Fruit fly (Drosophila melanogaster) whole organism, embryonic: ENCODE data around the gene DZIP1.

Experiments
- Ada2b ChIP-seq: fragments of 200-800 bp; sonication (Bioruptor generic); IDR thresholded peaks from 2 replicates; pipeline ENCODE4 v1.3.6; 2022; ENCODE audit warnings: missing biosample characterization, missing genetic modification characterization
- Atf6 ChIP-seq: fragments of 200-800 bp; sonication (Bioruptor generic); IDR thresholded peaks from 2 replicates; pipeline ENCODE4 v1.3.6; 2022; ENCODE audit warnings: missing biosample characterization, missing genetic modification characterization
- BtbVII ChIP-seq: fragments of 200-800 bp; sonication (Bioruptor generic); optimal IDR thresholded peaks from 3 replicates; lab custom pipeline; 2017; ENCODE audit warnings: missing biosample characterization, mild to moderate bottlenecking, missing genetic modification characterization
- Bteb2 ChIP-seq: fragments of 200-800 bp; sonication (Bioruptor generic); optimal IDR thresholded peaks from 2 replicates; lab custom pipeline; 2016; ENCODE audit warnings: missing biosample characterization, missing genetic modification characterization
- CG10431 ChIP-seq: fragments of 200-800 bp; sonication (Bioruptor generic); optimal IDR thresholded peaks from 3 replicates; lab custom pipeline; 2018; ENCODE audit warnings: missing biosample characterization, mild to moderate bottlenecking, missing genetic modification characterization
- CG10654 ChIP-seq: fragments of 200-800 bp; sonication (Bioruptor generic); optimal IDR thresholded peaks from 2 replicates; lab custom pipeline; 2016; ENCODE audit warnings: missing biosample characterization, missing genetic modification characterization
- CG11695 ChIP-seq: fragments of 200-800 bp; sonication (Bioruptor generic); IDR thresholded peaks from 3 replicates; pipeline ENCODE4 v1.3.6; 2022; ENCODE audit warnings: missing biosample characterization, missing genetic modification characterization
- CG12236 ChIP-seq: fragments of 200-800 bp; sonication (Bioruptor generic); optimal IDR thresholded peaks from 2 replicates; lab custom pipeline; 2016; ENCODE audit warnings: missing biosample characterization, missing genetic modification characterization
- CG12942 ChIP-seq: fragments of 200-800 bp; sonication (Bioruptor generic); optimal IDR thresholded peaks from 3 replicates; lab custom pipeline; 2016; ENCODE audit warnings: missing biosample characterization, missing genetic modification characterization
- CG13775 ChIP-seq: fragments of 200-800 bp; sonication (Bioruptor generic); optimal IDR thresholded peaks from 3 replicates; lab custom pipeline; 2017; ENCODE audit warnings: missing biosample characterization, mild to moderate bottlenecking, missing genetic modification characterization
- CG15601 ChIP-seq: fragments of 200-800 bp; sonication (Bioruptor generic); optimal IDR thresholded peaks from 3 replicates; lab custom pipeline; 2019; ENCODE audit warnings: missing biosample characterization, mild to moderate bottlenecking, missing genetic modification characterization, moderate library complexity
- CG1647 ChIP-seq: fragments of 200-800 bp; sonication (Bioruptor generic); optimal IDR thresholded peaks from 3 replicates; lab custom pipeline; 2016; ENCODE audit warnings: missing biosample characterization, missing genetic modification characterization
- CG17912 ChIP-seq: fragments of 200-800 bp; sonication (Bioruptor generic); optimal IDR thresholded peaks from 2 replicates; lab custom pipeline; 2018; ENCODE audit warnings: missing biosample characterization, mild to moderate bottlenecking, missing genetic modification characterization
- CG18262 ChIP-seq: fragments of 200-800 bp; optimal IDR thresholded peaks from 3 replicates; lab custom pipeline; 2019; ENCODE audit warnings: missing biosample characterization, mild to moderate bottlenecking, missing genetic modification characterization, moderate library complexity
- CG1832 ChIP-seq: fragments of 200-800 bp; sonication (Bioruptor generic); optimal IDR thresholded peaks from 2 replicates; lab custom pipeline; 2017; ENCODE audit warnings: missing biosample characterization, mild to moderate bottlenecking, missing genetic modification characterization, inconsistent platforms
- CG2116 ChIP-seq: fragments of 200-800 bp; sonication (Bioruptor generic); optimal IDR thresholded peaks from 3 replicates; lab custom pipeline; 2018; ENCODE audit warnings: missing biosample characterization, mild to moderate bottlenecking, missing genetic modification characterization
- CG2889 ChIP-seq: fragments of 200-800 bp; sonication (Bioruptor generic); IDR thresholded peaks from 3 replicates; pipeline ENCODE4 v1.3.6; 2022; ENCODE audit warnings: missing biosample characterization, missing genetic modification characterization
- CG31224 ChIP-seq: fragments of 200-800 bp; sonication (Bioruptor generic); IDR thresholded peaks from 2 replicates; pipeline ENCODE4 v1.3.6; 2022; ENCODE audit warnings: missing biosample characterization, missing genetic modification characterization
- CG34224 ChIP-seq: fragments of 200-800 bp; sonication (Bioruptor generic); IDR thresholded peaks from 3 replicates; pipeline ENCODE4 v1.3.6; 2022; ENCODE audit warnings: missing biosample characterization, missing genetic modification characterization; ENCODE audit not compliant: partially characterized antibody
- CG3726 ChIP-seq: fragments of 200-800 bp; sonication (Bioruptor generic); IDR thresholded peaks from 3 replicates; pipeline ENCODE4, ENCODE4 v1.3.6; 2022; ENCODE audit warnings: missing biosample characterization, missing genetic modification characterization
- CG3838 ChIP-seq: fragments of 200-800 bp; sonication (Bioruptor generic); optimal IDR thresholded peaks from 3 replicates; lab custom pipeline; 2016; ENCODE audit warnings: missing biosample characterization, missing genetic modification characterization
- CG43689 ChIP-seq: fragments of 200-800 bp; sonication (Bioruptor generic); IDR thresholded peaks from 2 replicates; pipeline ENCODE4 v1.3.6; 2022; ENCODE audit warnings: missing biosample characterization, missing genetic modification characterization
- CG6791 ChIP-seq: fragments of 200-800 bp; sonication (Bioruptor generic); IDR thresholded peaks from 3 replicates; pipeline ENCODE4 v1.3.6; 2022; ENCODE audit warnings: missing biosample characterization, missing genetic modification characterization; ENCODE audit not compliant: partially characterized antibody
- CG6854 ChIP-seq: fragments of 200-800 bp; sonication (Bioruptor generic); optimal IDR thresholded peaks from 3 replicates; lab custom pipeline; 2017; ENCODE audit warnings: missing biosample characterization, mild to moderate bottlenecking, missing genetic modification characterization
- CG7271 ChIP-seq: fragments of 200-800 bp; sonication (Bioruptor generic); optimal IDR thresholded peaks from 2 replicates; lab custom pipeline; 2018; ENCODE audit warnings: missing biosample characterization, mild to moderate bottlenecking, missing genetic modification characterization, moderate library complexity
- CG7556 ChIP-seq: fragments of 200-800 bp; sonication (Bioruptor generic); optimal IDR thresholded peaks from 2 replicates; lab custom pipeline; 2017; ENCODE audit warnings: missing biosample characterization, mild to moderate bottlenecking, missing genetic modification characterization
- CG7786 ChIP-seq: fragments of 200-800 bp; sonication (Bioruptor generic); optimal IDR thresholded peaks from 2 replicates; lab custom pipeline; 2016; ENCODE audit warnings: missing biosample characterization, missing genetic modification characterization
- CG8944 ChIP-seq: fragments of 200-800 bp; sonication (Bioruptor generic); optimal IDR thresholded peaks from 3 replicates; lab custom pipeline; 2016; ENCODE audit warnings: missing biosample characterization, missing genetic modification characterization
- CHES-1-like ChIP-seq: fragments of 200-800 bp; sonication (Bioruptor generic); optimal IDR thresholded peaks from 2 replicates; lab custom pipeline; 2016; ENCODE audit warnings: missing biosample characterization, missing genetic modification characterization
- Doc3 ChIP-seq: fragments of 200-800 bp; sonication (Bioruptor generic); IDR thresholded peaks from 3 replicates; pipeline ENCODE4 v1.3.6; 2022; ENCODE audit warnings: missing biosample characterization, missing genetic modification characterization; ENCODE audit not compliant: partially characterized antibody
- ERR ChIP-seq: fragments of 200-800 bp; sonication (Bioruptor generic); optimal IDR thresholded peaks from 2 replicates; lab custom pipeline; 2016; ENCODE audit warnings: missing biosample characterization, missing genetic modification characterization
- Elba2 ChIP-seq: fragments of 200-800 bp; sonication (Bioruptor generic); optimal IDR thresholded peaks from 3 replicates; lab custom pipeline; 2016; ENCODE audit warnings: missing biosample characterization, missing genetic modification characterization
- H15 ChIP-seq: fragments of 200-800 bp; sonication (Bioruptor generic); IDR thresholded peaks from 3 replicates; pipeline ENCODE4 v1.3.6; 2022; ENCODE audit warnings: missing biosample characterization, missing genetic modification characterization
- HLH3B ChIP-seq: fragments of 200-800 bp; sonication (Bioruptor generic); IDR thresholded peaks from 2 replicates; pipeline ENCODE4 v1.3.6; 2022; ENCODE audit warnings: missing biosample characterization, missing genetic modification characterization
- Hr51 ChIP-seq, 2 experiments: fragments of 200-800 bp; sonication (Bioruptor generic); optimal IDR thresholded peaks; 2 replicates in 1 of 2; 3 replicates in 1 of 2; lab custom pipeline; 2016 to 2018; ENCODE audit warnings: missing biosample characterization in 2 of 2, missing genetic modification characterization in 2 of 2, mild to moderate bottlenecking in 1 of 2, moderate library complexity in 1 of 2
- Oli ChIP-seq: fragments of 200-800 bp; sonication (Bioruptor generic); optimal IDR thresholded peaks from 2 replicates; lab custom pipeline; 2018; ENCODE audit warnings: missing biosample characterization, mild to moderate bottlenecking, missing genetic modification characterization, moderate library complexity
- Optix ChIP-seq: fragments of 200-800 bp; sonication (Bioruptor generic); IDR thresholded peaks from 3 replicates; pipeline ENCODE4 v1.3.6; 2022; ENCODE audit warnings: missing biosample characterization, missing genetic modification characterization
- al ChIP-seq: fragments of 200-800 bp; sonication (Bioruptor generic); IDR thresholded peaks from 2 replicates; pipeline ENCODE4 v1.3.6; 2022; ENCODE audit warnings: missing biosample characterization, missing genetic modification characterization
- ash1 ChIP-seq: fragments of 200-800 bp; sonication (Bioruptor generic); optimal IDR thresholded peaks from 2 replicates; lab custom pipeline; 2018; ENCODE audit warnings: missing biosample characterization, mild to moderate bottlenecking, missing genetic modification characterization
- disco-r ChIP-seq: fragments of 200-800 bp; sonication (Bioruptor generic); optimal IDR thresholded peaks from 2 replicates; lab custom pipeline; 2016; ENCODE audit warnings: missing biosample characterization, missing genetic modification characterization
- ewg ChIP-seq: fragments of 200-800 bp; sonication (Bioruptor generic); optimal IDR thresholded peaks from 3 replicates; lab custom pipeline; 2017; ENCODE audit warnings: mild to moderate bottlenecking, missing biosample characterization, missing genetic modification reagents, missing genetic modification characterization
- grn ChIP-seq: fragments of 200-800 bp; sonication (Bioruptor generic); optimal IDR thresholded peaks from 3 replicates; lab custom pipeline; 2017; ENCODE audit warnings: missing biosample characterization, missing genetic modification characterization
- gsb-n ChIP-seq: fragments of 200-800 bp; sonication (Bioruptor generic); optimal IDR thresholded peaks from 3 replicates; lab custom pipeline; 2018; ENCODE audit warnings: missing biosample characterization, mild to moderate bottlenecking, missing genetic modification characterization
- insv ChIP-seq, 2 experiments: fragments of 200-800 bp; sonication (Bioruptor generic); optimal IDR thresholded peaks; 3 replicates each; lab custom pipeline; 2016 to 2018; ENCODE audit warnings: missing biosample characterization in 2 of 2, missing genetic modification characterization in 2 of 2
- odd ChIP-seq: fragments of 200-800 bp; sonication (Bioruptor generic); optimal IDR thresholded peaks from 2 replicates; lab custom pipeline; 2017; ENCODE audit warnings: missing biosample characterization, mild to moderate bottlenecking, missing genetic modification characterization
- otp ChIP-seq: fragments of 200-800 bp; sonication (Bioruptor generic); IDR thresholded peaks from 3 replicates; pipeline ENCODE4, ENCODE4 v1.3.6; 2022; ENCODE audit warnings: missing biosample characterization, missing genetic modification characterization
- p53 ChIP-seq: fragments of 200-800 bp; sonication (Bioruptor generic); optimal IDR thresholded peaks from 2 replicates; lab custom pipeline; 2016; ENCODE audit warnings: missing biosample characterization, missing genetic modification characterization
- sug ChIP-seq: fragments of 200-800 bp; optimal IDR thresholded peaks from 2 replicates; lab custom pipeline; 2019; ENCODE audit warnings: missing biosample characterization, mild to moderate bottlenecking, missing genetic modification characterization, moderate library complexity
- tap ChIP-seq: fragments of 200-800 bp; optimal IDR thresholded peaks from 3 replicates; lab custom pipeline; 2019; ENCODE audit warnings: missing biosample characterization, mild to moderate bottlenecking, missing genetic modification characterization, moderate library complexity
- usp ChIP-seq: fragments of >200 bp; optimal IDR thresholded peaks from 2 replicates; lab custom pipeline; 2017; ENCODE audit warnings: missing biosample characterization, missing genetic modification characterization
- vvl ChIP-seq: fragments of 200-800 bp; sonication (Bioruptor generic); IDR thresholded peaks from 2 replicates; pipeline ENCODE4 v1.3.6; 2022; ENCODE audit warnings: missing biosample characterization, missing genetic modification characterization

Gene DZIP1

dm6 chr3R:24565748-24566239 is 50.7 kb downstream of the DZIP1 start (continued):
- no peak for TF ChIP-seq Bteb2 (GFP tag; lab: Kevin White, UChicago)
- peak; percentile 40 for TF ChIP-seq CG18262 (tag; lab: Kevin White, UChicago)
- TF ChIP-seq gsb-n (tag; lab: Kevin White, UChicago), result peak; percentile 44
- TF ChIP-seq vvl, result peak; percentile 82; the same call in 1 of the 2 replicates
- TF ChIP-seq disco-r (GFP tag; lab: Kevin White, UChicago), result peak; percentile 62
- TF ChIP-seq CG3838, result peak; percentile 70
- no peak for TF ChIP-seq Ada2b (GFP tag; lab: Robert Waterston, UW)
- TF ChIP-seq CG2889 (GFP tag; lab: Robert Waterston, UW), result no peak
- TF ChIP-seq CG43689 (GFP tag; lab: Robert Waterston, UW), result no peak
- 0 out of 3 replicates have a peak, but pooled peaks have one; percentile 42 for TF ChIP-seq otp (GFP tag; lab: Robert Waterston, UW)
- no peak for TF ChIP-seq CG6791 (GFP tag; lab: Robert Waterston, UW)
- TF ChIP-seq CG1647 (GFP tag; lab: Kevin White, UChicago), result peak; percentile 38
- peak; percentile 13 for TF ChIP-seq CG12942 (GFP tag; lab: Kevin White, UChicago)
- TF ChIP-seq ewg (GFP tag; lab: Kevin White, UChicago), result peak; percentile 58
- TF ChIP-seq CG12236 (GFP tag; lab: Kevin White, UChicago), result peak; percentile 42
- TF ChIP-seq grn (GFP tag; lab: Kevin White, UChicago), result peak; percentile 49
- no peak for TF ChIP-seq al
- peak; percentile 38; the same call in 1 of the 3 replicates for TF ChIP-seq CG11695 (GFP tag; lab: Robert Waterston, UW)
- TF ChIP-seq Optix (GFP tag; lab: Robert Waterston, UW), result no peak
- no peak for TF ChIP-seq CG13775
- no peak for TF ChIP-seq Doc3 (GFP tag; lab: Robert Waterston, UW)
- TF ChIP-seq Elba2 (GFP tag; lab: Kevin White, UChicago), result no peak
- TF ChIP-seq CG10431 (GFP tag; lab: Kevin White, UChicago), result peak; percentile 78
- TF ChIP-seq CG3726, result no peak; the same call in 2 of the 3 replicates
- no peak for TF ChIP-seq CG31224 (GFP tag; lab: Robert Waterston, UW)
- TF ChIP-seq p53, result no peak
- peak; percentile 51 to 73 for TF ChIP-seq Hr51 (GFP tag; optimal IDR thresholded peaks at IDR 0.05; lab: Kevin White, UChicago)
- TF ChIP-seq ERR (GFP tag; lab: Kevin White, UChicago), result no peak
- peak; percentile 71 for TF ChIP-seq odd (GFP tag; lab: Kevin White, UChicago)
- TF ChIP-seq usp, result no peak
- peak; percentile 5 for TF ChIP-seq ash1
- TF ChIP-seq CG17912 (GFP tag; lab: Kevin White, UChicago), result peak; percentile 37
- peak; percentile 84 for TF ChIP-seq BtbVII
- TF ChIP-seq CG7786 (GFP tag; lab: Kevin White, UChicago), result no peak
- peak; percentile 45; the same call in 1 of the 2 replicates for TF ChIP-seq HLH3B (GFP tag; lab: Robert Waterston, UW)
- TF ChIP-seq CG10654, result no peak
- TF ChIP-seq CHES-1-like (GFP tag; lab: Kevin White, UChicago), result no peak
- peak; percentile 78 for TF ChIP-seq sug (tag; lab: Kevin White, UChicago)
- peak; percentile 44 for TF ChIP-seq CG7556
- peak; percentile 49; the same call in 1 of the 3 replicates for TF ChIP-seq CG34224 (GFP tag; lab: Robert Waterston, UW)
- TF ChIP-seq CG1832 (GFP tag; lab: Kevin White, UChicago), result no peak
- TF ChIP-seq CG15601, result peak; percentile 82
- TF ChIP-seq CG7271 (tag; lab: Kevin White, UChicago), result no peak
- TF ChIP-seq Atf6, result peak; percentile 77
- peak; percentile 60 for TF ChIP-seq tap (tag; lab: Kevin White, UChicago)
- TF ChIP-seq CG6854 (GFP tag; lab: Kevin White, UChicago), result no peak
- TF ChIP-seq Oli (tag; lab: Kevin White, UChicago), result no peak
- 0 out of 3 replicates have a peak, but pooled peaks have one; percentile 40 for TF ChIP-seq H15 (GFP tag; lab: Robert Waterston, UW)
- peak; percentile 43 for TF ChIP-seq CG2116 (GFP tag; lab: Kevin White, UChicago)
- no peak for TF ChIP-seq CG8944 (GFP tag; lab: Kevin White, UChicago)
- TF ChIP-seq insv (GFP tag; optimal IDR thresholded peaks at IDR 0.05; lab: Kevin White, UChicago), result peak in 1 of 2 experiments; percentile 46
